Worm (Caenorhabditis elegans) whole organism, L4/young adult: Measurements from ENCODE around the gene sec-15.

Experiments
- dao-5 ChIP-seq: sonication (generic microtip); optimal IDR thresholded peaks from 2 replicates; lab custom pipeline; 2016; ENCODE audit warnings: missing genotype, missing genetic modification characterization, moderate library complexity, missing compliant biosample characterization
- him-1 ChIP-seq: sonication (generic microtip); optimal IDR thresholded peaks from 2 replicates; lab custom pipeline; 2016; ENCODE audit warnings: missing genotype, missing genetic modification reagents, missing genetic modification characterization, missing compliant biosample characterization

DNA sequence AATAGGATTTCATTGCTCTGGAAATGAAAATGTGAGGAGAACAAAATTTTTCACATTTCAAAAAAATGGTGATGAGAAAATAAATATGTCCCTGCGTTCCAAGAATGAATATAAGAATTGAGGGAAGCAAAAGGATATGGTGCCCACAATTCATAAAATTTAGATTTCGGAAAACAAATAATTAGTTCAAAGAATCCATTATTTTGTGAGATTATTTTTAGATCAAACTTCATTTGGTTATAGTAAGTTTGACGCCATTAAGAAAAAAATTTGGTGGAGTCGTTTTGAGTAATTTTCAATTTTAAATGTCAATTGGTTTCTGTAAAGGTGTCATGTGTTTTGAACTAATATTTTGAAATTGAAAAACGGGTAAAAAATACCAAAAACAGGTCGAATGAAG is 35.2 kb downstream of the sec-15 start:
- TF ChIP-seq him-1 (tag; lab: Kevin White, UChicago) = no peak
- TF ChIP-seq dao-5 (tag; lab: Kevin White, UChicago) = no peak
